Worm (Caenorhabditis elegans): ENCODE measurements around the gene K02E10.5.

DNA sequence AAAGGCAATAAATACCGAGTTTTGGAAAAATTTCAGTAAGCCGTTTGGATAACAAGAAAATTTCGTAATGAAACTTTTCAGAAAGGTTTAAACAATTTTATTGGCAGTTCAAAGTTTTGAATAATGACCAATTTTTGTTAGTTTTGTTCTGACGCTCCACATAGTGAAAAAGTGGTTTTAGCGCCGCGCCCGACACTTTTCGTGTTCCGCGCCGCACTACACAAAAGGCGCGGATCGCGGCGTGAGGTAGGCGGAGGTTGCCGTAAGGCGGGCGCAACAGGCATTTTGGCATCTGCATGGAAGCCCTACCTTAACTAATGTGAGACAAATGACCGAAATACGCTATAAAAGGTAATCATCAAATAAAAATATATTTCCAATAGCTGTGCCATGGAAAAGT, 17.0 kb downstream of the K02E10.5 start:
- TF ChIP-seq nhr-232 (tag; optimal IDR thresholded peaks at IDR 0.05) (no peak), ceh-31 (tag; optimal IDR thresholded peaks at IDR 0.05) (no peak), rnt-1 (tag; optimal IDR thresholded peaks at IDR 0.05) (no peak), ceh-48 (tag; optimal IDR thresholded peaks at IDR 0.05) (no peak), pqm-1 (tag; optimal IDR thresholded peaks at IDR 0.05) (no peak), unc-86 (tag; optimal IDR thresholded peaks at IDR 0.05) (no peak), ama-1 (optimal IDR thresholded peaks at IDR 0.05) (no peak), ztf-16 (tag; optimal IDR thresholded peaks at IDR 0.05) (no peak), npax-4 (tag; optimal IDR thresholded peaks at IDR 0.05) (no peak), pag-3 (tag; optimal IDR thresholded peaks at IDR 0.05; ENCODE audit: borderline replicate concordance) (no peak), nhr-11 (tag; optimal IDR thresholded peaks at IDR 0.05) (no peak), ceh-9 (tag; optimal IDR thresholded peaks at IDR 0.05) (no peak)
